Worm (Caenorhabditis elegans) whole organism, late embryonic: Measurements from ENCODE around the gene rpn-12.

Source experiments
- K02D7.2 ChIP-seq: sonication (generic microtip); optimal IDR thresholded peaks from 2 replicates; lab custom pipeline; 2017; ENCODE audit warnings: mild to moderate bottlenecking, missing genetic modification characterization, missing compliant biosample characterization
- ama-1 ChIP-seq: fragments of 150-350 bp; optimal IDR thresholded peaks from 2 replicates; lab custom pipeline; 2014
- hlh-30 ChIP-seq: sonication (generic microtip); optimal IDR thresholded peaks from 2 replicates; lab custom pipeline; 2017; ENCODE audit warnings: antibody characterized with exemption, missing genetic modification characterization, missing compliant biosample characterization; ENCODE audit not compliant: insufficient read depth
- nhr-232 ChIP-seq: sonication (generic microtip); optimal IDR thresholded peaks from 2 replicates; lab custom pipeline; 2016; ENCODE audit warnings: missing genetic modification characterization, missing compliant biosample characterization
- pha-2 ChIP-seq: sonication (generic microtip); optimal IDR thresholded peaks from 2 replicates; lab custom pipeline; 2017; ENCODE audit warnings: mild to moderate bottlenecking, missing genetic modification characterization, missing compliant biosample characterization
- zip-5 ChIP-seq: sonication (generic microtip); optimal IDR thresholded peaks from 2 replicates; lab custom pipeline; 2016; ENCODE audit warnings: missing genetic modification characterization, missing compliant biosample characterization

ce11 chrII:11694432-11694831, 41.5 kb downstream of the rpn-12 start:
- TF ChIP-seq hlh-30 (tag; lab: Kevin White, UChicago) (no peak), K02D7.2 (tag; lab: Kevin White, UChicago) (no peak), zip-5 (tag; lab: Kevin White, UChicago) (no peak), ama-1 (no peak), pha-2 (no peak), nhr-232 (tag; lab: Kevin White, UChicago) (no peak)
